Fruit fly (Drosophila melanogaster): ENCODE measurements around the gene RabGGTb.
A peak's percentile ranks its signal among the peaks of the same experiment; 100 is the strongest.

RabGGTb gene

DNA sequence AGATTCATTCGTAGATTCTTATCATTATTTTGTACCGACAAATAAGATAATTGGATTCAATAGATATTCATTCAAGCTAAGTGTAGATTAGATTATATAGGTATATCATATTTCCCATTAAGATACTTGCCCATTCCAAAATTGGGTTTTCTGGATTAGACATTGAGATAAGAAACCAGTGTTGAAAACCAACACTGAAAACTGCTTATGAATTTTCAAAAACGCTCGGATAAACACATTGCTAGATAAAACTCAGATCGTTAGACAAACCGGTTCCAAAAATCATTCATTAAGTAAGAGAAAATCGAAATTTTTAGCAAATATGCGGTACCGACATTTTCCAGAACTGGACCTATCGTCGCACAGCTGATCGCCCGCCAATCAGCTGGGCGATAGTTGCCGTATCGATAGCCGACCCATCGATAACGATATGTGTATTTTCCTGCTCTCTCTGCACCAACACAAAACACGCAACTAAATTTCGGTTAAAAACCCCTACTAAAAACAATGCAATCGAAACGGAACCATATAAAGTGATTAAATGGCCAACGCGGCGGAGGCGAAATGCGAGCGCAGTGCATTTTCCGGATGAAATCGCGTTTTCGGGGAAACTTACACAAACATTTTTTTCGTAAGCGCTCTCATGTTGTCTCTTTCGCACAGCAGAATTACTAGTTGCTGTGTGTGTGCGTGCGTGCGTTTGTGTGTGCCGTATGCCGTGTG is 6.8 kb downstream of the RabGGTb start, which contains the start of the genes NTPase and lilli (continued):
- TF ChIP-seq Trl (optimal IDR thresholded peaks at IDR 0.05) (no peak), Trl (GFP tag; optimal IDR thresholded peaks at IDR 0.05) (peak; percentile 85), emc (GFP tag; optimal IDR thresholded peaks at IDR 0.05) (no peak), CG9797 (GFP tag; optimal IDR thresholded peaks at IDR 0.05) (no peak), Xrp1 (GFP tag; IDR thresholded peaks at IDR 0.05) (peak; percentile 68; the same call in 1 of the 2 replicates), CG12769 (tag; optimal IDR thresholded peaks at IDR 0.05) (no peak), mld (GFP tag; IDR thresholded peaks at IDR 0.05; ENCODE audit: partially characterized antibody) (peak; percentile 85), CG8924 (tag; optimal IDR thresholded peaks at IDR 0.05) (no peak), wdn (GFP tag; IDR thresholded peaks at IDR 0.05) (0 out of 2 replicates have a peak, but pooled peaks have one; percentile 49), HLHmδ (GFP tag; optimal IDR thresholded peaks at IDR 0.05) (no peak), fd102C (GFP tag; optimal IDR thresholded peaks at IDR 0.05) (no peak), Hr78 (GFP tag; optimal IDR thresholded peaks at IDR 0.05) (no peak), CG7745 (tag; optimal IDR thresholded peaks at IDR 0.05) (no peak), lbe (GFP tag; optimal IDR thresholded peaks at IDR 0.05) (peak; percentile 40), CG4424 (GFP tag; optimal IDR thresholded peaks at IDR 0.05) (peak; percentile 80), fru (optimal IDR thresholded peaks at IDR 0.05) (no peak), ab (GFP tag; optimal IDR thresholded peaks at IDR 0.05) (peak; percentile 15), Optix (GFP tag; IDR thresholded peaks at IDR 0.05) (peak; percentile 42; the same call in 1 of the 3 replicates), luna (GFP tag; optimal IDR thresholded peaks at IDR 0.05) (no peak), gce (GFP tag; IDR thresholded peaks at IDR 0.05) (0 out of 3 replicates have a peak, but pooled peaks have one; percentile 36), Aef1 (GFP tag; IDR thresholded peaks at IDR 0.05) (peak; percentile 45), sqz (GFP tag; optimal IDR thresholded peaks at IDR 0.05) (peak; percentile 96), CG6654 (GFP tag; optimal IDR thresholded peaks at IDR 0.05) (no peak), dysf (GFP tag; IDR thresholded peaks at IDR 0.05) (no peak), CG3407 (GFP tag; optimal IDR thresholded peaks at IDR 0.05) (no peak), Med (GFP tag) (peak; percentile 96), Atf3 (GFP tag; optimal IDR thresholded peaks at IDR 0.05) (peak; percentile 51), HmgD (GFP tag; optimal IDR thresholded peaks at IDR 0.05) (peak; percentile 18), stwl (tag; optimal IDR thresholded peaks at IDR 0.05) (peak; percentile 25), Stat92E (GFP tag; optimal IDR thresholded peaks at IDR 0.05) (no peak), CG12104 (GFP tag; optimal IDR thresholded peaks at IDR 0.05) (peak; percentile 20), pzg (GFP tag; optimal IDR thresholded peaks at IDR 0.05) (peak; percentile 81), Ets65A (GFP tag) (peak; percentile 92), CG31224 (GFP tag; IDR thresholded peaks at IDR 0.05) (peak; percentile 34; the same call in 1 of the 2 replicates), Fer2 (tag; optimal IDR thresholded peaks at IDR 0.05) (no peak), CG12659 (GFP tag; optimal IDR thresholded peaks at IDR 0.05) (peak; percentile 57), CG13424 (tag; optimal IDR thresholded peaks at IDR 0.05) (no peak), Sox100B (GFP tag; optimal IDR thresholded peaks at IDR 0.05) (peak; percentile 39), tap (tag; optimal IDR thresholded peaks at IDR 0.05) (no peak), nerfin-1 (tag; optimal IDR thresholded peaks at IDR 0.05) (no peak), Dip3 (GFP tag; optimal IDR thresholded peaks at IDR 0.05) (peak; percentile 66), CG11723 (GFP tag; optimal IDR thresholded peaks at IDR 0.05) (peak; percentile 31), da (GFP tag; optimal IDR thresholded peaks at IDR 0.05) (no peak), en (GFP tag; optimal IDR thresholded peaks at IDR 0.05) (no peak), sisA (GFP tag; IDR thresholded peaks at IDR 0.05) (peak; percentile 57), CG8359 (GFP tag; optimal IDR thresholded peaks at IDR 0.05; ENCODE audit: borderline replicate concordance) (no peak), CG11247 (GFP tag; IDR thresholded peaks at IDR 0.05) (peak; percentile 50), pan (optimal IDR thresholded peaks at IDR 0.05) (no peak), pan (GFP tag; optimal IDR thresholded peaks at IDR 0.05 in 1 of 2, IDR thresholded peaks at IDR 0.05 in 1 of 2) (peak in 1 of 2 experiments; percentile 51), D19A (tag; optimal IDR thresholded peaks at IDR 0.05) (no peak)

Data from whole organism, embryonic.